Fruit fly (Drosophila melanogaster) whole organism, prepupa: ENCODE data around the gene CG15771.
A peak's percentile ranks its signal among the peaks of the same experiment; 100 is the strongest.

Experiments used
- Blimp-1 ChIP-seq: fragments of 200-800 bp; sonication (Bioruptor generic); optimal IDR thresholded peaks from 3 replicates; lab custom pipeline; 2017; ENCODE audit warnings: missing biosample characterization, missing genetic modification characterization, mild to moderate bottlenecking, moderate library complexity, missing genetic modification reagents
- CG11294 ChIP-seq: fragments of 200-800 bp; sonication (Bioruptor generic); IDR thresholded peaks from 2 replicates; pipeline ENCODE4 v1.3.6; 2022; ENCODE audit warnings: missing biosample characterization, missing genetic modification characterization
- CG11902 ChIP-seq: fragments of 200-800 bp; sonication (Bioruptor generic); optimal IDR thresholded peaks from 3 replicates; lab custom pipeline; 2016; ENCODE audit warnings: missing biosample characterization, missing genetic modification characterization
- CG15336 ChIP-seq: fragments of 200-800 bp; sonication (Bioruptor generic); IDR thresholded peaks from 2 replicates; pipeline ENCODE4 v1.3.6; 2022; ENCODE audit warnings: missing biosample characterization, missing genetic modification characterization
- CG1621 ChIP-seq: fragments of 200-800 bp; sonication (Bioruptor generic); optimal IDR thresholded peaks from 3 replicates; lab custom pipeline; 2018; ENCODE audit warnings: missing biosample characterization, mild to moderate bottlenecking, missing genetic modification characterization
- CG16779 ChIP-seq: fragments of 200-800 bp; sonication (Bioruptor generic); optimal IDR thresholded peaks from 3 replicates; lab custom pipeline; 2017; ENCODE audit warnings: missing biosample characterization, mild to moderate bottlenecking, missing genetic modification characterization
- CG3032 ChIP-seq: fragments of 200-800 bp; optimal IDR thresholded peaks from 2 replicates; lab custom pipeline; 2019; ENCODE audit warnings: missing biosample characterization, mild to moderate bottlenecking, missing genetic modification characterization, moderate library complexity
- CG34406 ChIP-seq: fragments of 200-800 bp; sonication (Bioruptor generic); optimal IDR thresholded peaks from 3 replicates; lab custom pipeline; 2016; ENCODE audit warnings: missing biosample characterization, missing genetic modification characterization
- CG4318 ChIP-seq: fragments of 200-800 bp; sonication (Bioruptor generic); optimal IDR thresholded peaks from 3 replicates; lab custom pipeline; 2017; ENCODE audit warnings: missing biosample characterization, mild to moderate bottlenecking, missing genetic modification characterization
- CG6163 ChIP-seq: fragments of 200-800 bp; sonication (Bioruptor generic); IDR thresholded peaks from 3 replicates; pipeline ENCODE4 v1.3.6; 2022; ENCODE audit warnings: missing biosample characterization, missing genetic modification characterization
- CG6792 ChIP-seq: fragments of 200-800 bp; sonication (Bioruptor generic); optimal IDR thresholded peaks from 3 replicates; lab custom pipeline; 2016; ENCODE audit warnings: missing biosample characterization, missing genetic modification characterization
- CG6808 ChIP-seq: fragments of 200-800 bp; sonication (Bioruptor generic); optimal IDR thresholded peaks from 3 replicates; lab custom pipeline; 2017; ENCODE audit warnings: missing biosample characterization, missing genetic modification characterization, mild to moderate bottlenecking, moderate library complexity, missing genetic modification reagents
- CG7368 ChIP-seq: fragments of 200-800 bp; sonication (Bioruptor generic); optimal IDR thresholded peaks from 3 replicates; lab custom pipeline; 2016; ENCODE audit warnings: missing biosample characterization, missing genetic modification characterization
- CG8119 ChIP-seq: fragments of 200-800 bp; sonication (Bioruptor generic); IDR thresholded peaks from 3 replicates; pipeline ENCODE4 v1.3.6; 2022; ENCODE audit warnings: missing biosample characterization, missing genetic modification characterization
- CG8319 ChIP-seq: fragments of 200-800 bp; sonication (Bioruptor generic); optimal IDR thresholded peaks from 3 replicates; lab custom pipeline; 2016; ENCODE audit warnings: missing biosample characterization, missing genetic modification characterization
- CG8632 ChIP-seq: fragments of 200-800 bp; sonication (Bioruptor generic); optimal IDR thresholded peaks from 3 replicates; lab custom pipeline; 2016; ENCODE audit warnings: missing biosample characterization, missing genetic modification characterization
- Eip75B ChIP-seq: fragments of 200-800 bp; sonication (Bioruptor generic); optimal IDR thresholded peaks from 3 replicates; lab custom pipeline; 2016; ENCODE audit warnings: missing biosample characterization, missing genetic modification characterization
- Eip78C ChIP-seq: fragments of 200-800 bp; sonication (Bioruptor generic); peaks from one replicate; lab custom pipeline; 2016; ENCODE audit warnings: missing biosample characterization, missing genetic modification characterization
- Eip93F ChIP-seq: fragments of 200-800 bp; sonication (Bioruptor generic); optimal IDR thresholded peaks from 2 replicates; lab custom pipeline; 2016; ENCODE audit warnings: missing biosample characterization, mild to moderate bottlenecking, missing genetic modification characterization
- Ets21C ChIP-seq: fragments of 200-800 bp; sonication (Bioruptor generic); optimal IDR thresholded peaks from 3 replicates; lab custom pipeline; 2016; ENCODE audit warnings: missing biosample characterization, missing genetic modification characterization
- Gug ChIP-seq: fragments of 200-800 bp; sonication (Bioruptor generic); IDR thresholded peaks from 2 replicates; pipeline ENCODE4 v1.3.6; 2022; ENCODE audit warnings: missing biosample characterization, missing genetic modification characterization
- Hr38 ChIP-seq: sonication (Bioruptor generic); optimal IDR thresholded peaks from 2 replicates; lab custom pipeline; 2016; ENCODE audit warnings: missing biosample characterization, missing genetic modification characterization
- Hr4 ChIP-seq: fragments of 200-800 bp; sonication (Bioruptor generic); optimal IDR thresholded peaks from 3 replicates; lab custom pipeline; 2016; ENCODE audit warnings: missing biosample characterization, missing genetic modification characterization
- Lpt ChIP-seq: fragments of 200-800 bp; sonication (Bioruptor generic); optimal IDR thresholded peaks from 3 replicates; lab custom pipeline; 2016; ENCODE audit warnings: missing biosample characterization, missing genetic modification characterization
- OdsH ChIP-seq: fragments of 200-800 bp; sonication (Bioruptor generic); optimal IDR thresholded peaks from 3 replicates; lab custom pipeline; 2016; ENCODE audit warnings: missing biosample characterization, missing genetic modification characterization
- Sox14 ChIP-seq: fragments of 200-800 bp; sonication (Bioruptor generic); optimal IDR thresholded peaks from 3 replicates; lab custom pipeline; 2016; ENCODE audit warnings: missing biosample characterization, missing genetic modification characterization
- Sox15 ChIP-seq: fragments of 200-800 bp; sonication (Bioruptor generic); optimal IDR thresholded peaks from 3 replicates; lab custom pipeline; 2016; ENCODE audit warnings: missing biosample characterization, missing genetic modification characterization
- achi ChIP-seq: fragments of 200-800 bp; sonication (Bioruptor generic); optimal IDR thresholded peaks from 3 replicates; lab custom pipeline; 2016; ENCODE audit warnings: missing biosample characterization, missing genetic modification characterization
- acj6 ChIP-seq: fragments of 200-800 bp; sonication (Bioruptor generic); optimal IDR thresholded peaks from 3 replicates; lab custom pipeline; 2016; ENCODE audit warnings: missing biosample characterization, missing genetic modification characterization
- cyc ChIP-seq: fragments of 200-800 bp; sonication (Bioruptor generic); optimal IDR thresholded peaks from 3 replicates; lab custom pipeline; 2016; ENCODE audit warnings: missing biosample characterization, missing genetic modification characterization
- dac ChIP-seq: fragments of 200-800 bp; sonication (Bioruptor generic); optimal IDR thresholded peaks from 2 replicates; lab custom pipeline; 2017; ENCODE audit warnings: missing biosample characterization, mild to moderate bottlenecking, missing genetic modification characterization
- esn ChIP-seq: fragments of 200-800 bp; sonication (Bioruptor generic); optimal IDR thresholded peaks from 2 replicates; lab custom pipeline; 2016; ENCODE audit warnings: missing biosample characterization, mild to moderate bottlenecking, missing genetic modification characterization, moderate library complexity
- fd85E ChIP-seq: fragments of 200-800 bp; sonication (Bioruptor generic); optimal IDR thresholded peaks from 3 replicates; lab custom pipeline; 2016; ENCODE audit warnings: missing biosample characterization, missing genetic modification characterization
- lz ChIP-seq: fragments of 200-800 bp; sonication (Bioruptor generic); optimal IDR thresholded peaks from 3 replicates; lab custom pipeline; 2016; ENCODE audit warnings: missing biosample characterization, missing genetic modification characterization
- svp ChIP-seq: fragments of 200-800 bp; sonication (Bioruptor generic); peaks from one replicate; lab custom pipeline; 2016; ENCODE audit warnings: missing biosample characterization, missing genetic modification characterization
- vri ChIP-seq: fragments of 200-800 bp; sonication (Bioruptor generic); optimal IDR thresholded peaks from 3 replicates; lab custom pipeline; 2016; ENCODE audit warnings: missing biosample characterization, mild to moderate bottlenecking, missing genetic modification characterization

Gene CG15771

dm6 chrX:5746864-5747861 lies 8.2 kb upstream of the CG15771 start, which contains the start of the genes IntS6 and Rtel1 (continued):
- peak; percentile 89 for TF ChIP-seq CG1621
- TF ChIP-seq svp (GFP tag; lab: Kevin White, UChicago): peak; percentile 96
- peak; percentile 89 for TF ChIP-seq achi (GFP tag; lab: Kevin White, UChicago)
- peak; percentile 87 for TF ChIP-seq CG8119 (GFP tag; lab: Robert Waterston, UW)
- TF ChIP-seq Sox14 (GFP tag; lab: Kevin White, UChicago): peak; percentile 94
- TF ChIP-seq acj6 (GFP tag; lab: Kevin White, UChicago): peak; percentile 90
- peak; percentile 96 for TF ChIP-seq Eip78C (GFP tag; lab: Kevin White, UChicago)
- TF ChIP-seq fd85E (GFP tag; lab: Kevin White, UChicago): peak; percentile 40
- peak; percentile 76 for TF ChIP-seq Lpt
- peak; percentile 73 for TF ChIP-seq Blimp-1 (GFP tag; lab: Kevin White, UChicago)
- peak; percentile 89 for TF ChIP-seq CG8632
- TF ChIP-seq CG6163 (GFP tag; lab: Robert Waterston, UW): peak; percentile 91
- peak; percentile 94 for TF ChIP-seq Hr4 (GFP tag; lab: Kevin White, UChicago)
- TF ChIP-seq CG16779 (tag; lab: Kevin White, UChicago): peak; percentile 78
- peak; percentile 84 for TF ChIP-seq Gug
- TF ChIP-seq vri (GFP tag; lab: Kevin White, UChicago): peak; percentile 77
- TF ChIP-seq CG15336 (GFP tag; lab: Robert Waterston, UW): peak; percentile 91
- TF ChIP-seq Sox15 (GFP tag; lab: Kevin White, UChicago): peak; percentile 90
- peak; percentile 82 for TF ChIP-seq CG7368
- peak; percentile 61 for TF ChIP-seq Eip93F (GFP tag; lab: Kevin White, UChicago)
- TF ChIP-seq Eip75B: peak; percentile 91
- TF ChIP-seq CG11902 (GFP tag; lab: Kevin White, UChicago): peak; percentile 89
- TF ChIP-seq CG8319: peak; percentile 87

DNA sequence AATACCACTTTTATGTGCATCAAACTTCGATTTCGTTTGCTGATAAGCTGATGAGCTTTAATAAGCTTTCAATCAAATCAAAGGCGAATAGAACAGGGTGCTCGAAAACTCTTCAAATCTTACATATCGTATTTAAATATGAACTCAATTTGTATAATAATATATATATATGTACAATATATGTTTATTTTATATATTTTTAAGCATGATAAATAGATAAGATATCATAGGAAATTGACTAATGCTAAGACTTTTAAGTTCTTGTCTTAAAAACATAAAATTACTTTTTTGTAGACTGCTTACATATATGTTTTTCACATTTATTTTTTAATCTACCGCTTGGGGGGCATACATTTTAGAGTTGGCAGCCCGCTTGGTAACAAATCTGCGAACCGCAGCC lies 3.4 kb upstream of the CG15771 start, which contains the start of gene CG15772:
Gene CG15772 (plus strand): TSS at position 301 of the 400 bp plus-strand sequence.
- TF ChIP-seq CG34406 (no peak), Hr4 (GFP tag; lab: Kevin White, UChicago) (no peak), CG8119 (GFP tag; lab: Robert Waterston, UW) (no peak), CG11294 (GFP tag; lab: Robert Waterston, UW) (no peak), vri (GFP tag; lab: Kevin White, UChicago) (no peak), esn (no peak), CG1621 (no peak), CG16779 (tag; lab: Kevin White, UChicago) (no peak), Ets21C (GFP tag; lab: Kevin White, UChicago) (no peak), CG6163 (GFP tag; lab: Robert Waterston, UW) (no peak), Hr38 (GFP tag; lab: Kevin White, UChicago) (no peak), lz (GFP tag; lab: Kevin White, UChicago) (no peak), CG6808 (GFP tag; lab: Kevin White, UChicago) (no peak), Eip93F (GFP tag; lab: Kevin White, UChicago) (no peak), CG6792 (GFP tag; lab: Kevin White, UChicago) (no peak), cyc (GFP tag; lab: Kevin White, UChicago) (no peak)

dm6 chrX:5752838-5753237 lies 2.5 kb upstream of the CG15771 start:
- TF ChIP-seq fd85E (GFP tag; lab: Kevin White, UChicago) (no peak), acj6 (GFP tag; lab: Kevin White, UChicago) (no peak), CG8119 (GFP tag; lab: Robert Waterston, UW) (no peak), CG11902 (GFP tag; lab: Kevin White, UChicago) (no peak), Gug (no peak), CG34406 (no peak), cyc (GFP tag; lab: Kevin White, UChicago) (no peak), OdsH (GFP tag; lab: Kevin White, UChicago) (no peak), dac (GFP tag; lab: Kevin White, UChicago) (no peak), CG16779 (tag; lab: Kevin White, UChicago) (no peak), CG3032 (no peak), CG4318 (GFP tag; lab: Kevin White, UChicago) (no peak), CG8632 (no peak), achi (GFP tag; lab: Kevin White, UChicago) (no peak), CG11294 (GFP tag; lab: Robert Waterston, UW) (no peak)
- TF ChIP-seq, all 60 proteins: peak for 0
